Fruit fly (Drosophila melanogaster) whole organism, embryonic: ENCODE results near the gene CG12078.
A peak's percentile ranks its signal among the peaks of the same experiment; 100 is the strongest.

ENCODE experiments used
- B-H2 ChIP-seq: fragments of 200-800 bp; sonication (Bioruptor generic); optimal IDR thresholded peaks from 2 replicates; lab custom pipeline; 2018; ENCODE audit warnings: missing biosample characterization, mild to moderate bottlenecking, missing genetic modification characterization
- Bgb ChIP-seq: fragments of 200-800 bp; sonication (Bioruptor generic); IDR thresholded peaks from 2 replicates; pipeline ENCODE4 v1.3.6; 2022; ENCODE audit warnings: missing biosample characterization, missing genetic modification characterization; ENCODE audit not compliant: partially characterized antibody
- Blimp-1 ChIP-seq: fragments of 200-800 bp; sonication (Bioruptor generic); optimal IDR thresholded peaks from 3 replicates; lab custom pipeline; 2018; ENCODE audit warnings: missing biosample characterization, missing genetic modification characterization, mild to moderate bottlenecking, moderate library complexity, missing genetic modification reagents
- CG12219 ChIP-seq: fragments of 200-800 bp; sonication (Bioruptor generic); optimal IDR thresholded peaks from 3 replicates; lab custom pipeline; 2018; ENCODE audit warnings: missing biosample characterization, mild to moderate bottlenecking, missing genetic modification characterization
- CG12236 ChIP-seq: fragments of 200-800 bp; sonication (Bioruptor generic); optimal IDR thresholded peaks from 2 replicates; lab custom pipeline; 2016; ENCODE audit warnings: missing biosample characterization, missing genetic modification characterization
- CG13287 ChIP-seq: fragments of 200-800 bp; sonication (Bioruptor generic); IDR thresholded peaks from 2 replicates; pipeline ENCODE4 v1.3.6; 2022; ENCODE audit warnings: missing biosample characterization, missing genetic modification characterization; ENCODE audit not compliant: partially characterized antibody
- CG14050 ChIP-seq: fragments of 200-800 bp; sonication (Bioruptor generic); IDR thresholded peaks from 3 replicates; pipeline ENCODE4 v1.3.6; 2022; ENCODE audit warnings: missing biosample characterization, missing genetic modification characterization
- CG17186 ChIP-seq: fragments of 200-800 bp; sonication (Bioruptor generic); optimal IDR thresholded peaks from 3 replicates; lab custom pipeline; 2017; ENCODE audit warnings: missing biosample characterization, missing genetic modification reagents, missing genetic modification characterization
- CG18764 ChIP-seq: fragments of 200-800 bp; sonication (Bioruptor generic); optimal IDR thresholded peaks from 3 replicates; lab custom pipeline; 2016; ENCODE audit warnings: missing biosample characterization, missing genetic modification characterization
- CG2116 ChIP-seq: fragments of 200-800 bp; sonication (Bioruptor generic); optimal IDR thresholded peaks from 3 replicates; lab custom pipeline; 2018; ENCODE audit warnings: missing biosample characterization, mild to moderate bottlenecking, missing genetic modification characterization
- CG2678 ChIP-seq: fragments of 200-800 bp; sonication (Bioruptor generic); optimal IDR thresholded peaks from 3 replicates; lab custom pipeline; 2019; ENCODE audit warnings: missing biosample characterization, mild to moderate bottlenecking, missing genetic modification characterization, moderate library complexity
- CG3847 ChIP-seq: fragments of 200-800 bp; sonication (Bioruptor generic); IDR thresholded peaks from 2 replicates; pipeline ENCODE4 v1.3.6; 2022; ENCODE audit warnings: missing biosample characterization, missing genetic modification characterization
- CG7271 ChIP-seq: fragments of 200-800 bp; sonication (Bioruptor generic); optimal IDR thresholded peaks from 2 replicates; lab custom pipeline; 2018; ENCODE audit warnings: missing biosample characterization, mild to moderate bottlenecking, missing genetic modification characterization, moderate library complexity
- CHES-1-like ChIP-seq: fragments of 200-800 bp; sonication (Bioruptor generic); optimal IDR thresholded peaks from 2 replicates; lab custom pipeline; 2016; ENCODE audit warnings: missing biosample characterization, missing genetic modification characterization
- D ChIP-seq, 2 experiments: fragments of 200-800 bp in 1 of 2; fragments of >200 bp in 1 of 2; sonication (Bioruptor generic) in 1 of 2; optimal IDR thresholded peaks; 2 replicates in 1 of 2; 3 replicates in 1 of 2; lab custom pipeline; 2017; ENCODE audit warnings: mild to moderate bottlenecking in 1 of 2, missing biosample characterization in 1 of 2, missing genetic modification characterization in 1 of 2, missing genetic modification reagents in 1 of 2
- E2f2 ChIP-seq: fragments of 200-800 bp; sonication (Bioruptor generic); IDR thresholded peaks from 2 replicates; pipeline ENCODE4 v1.3.6; 2022; ENCODE audit warnings: missing biosample characterization, missing genetic modification characterization
- HmgD ChIP-seq: fragments of 200-800 bp; sonication (Bioruptor generic); optimal IDR thresholded peaks from 3 replicates; lab custom pipeline; 2016; ENCODE audit warnings: missing biosample characterization, missing genetic modification characterization
- Hr39 ChIP-seq: fragments of >200 bp; optimal IDR thresholded peaks from 2 replicates; lab custom pipeline; 2017
- Lhr ChIP-seq: fragments of 200-800 bp; sonication (Bioruptor generic); optimal IDR thresholded peaks from 3 replicates; lab custom pipeline; 2017; ENCODE audit warnings: mild to moderate bottlenecking, missing biosample characterization, missing genetic modification reagents, missing genetic modification characterization
- MBD-R2 ChIP-seq: fragments of 200-800 bp; sonication (Bioruptor generic); IDR thresholded peaks from 2 replicates; pipeline ENCODE4 v1.3.6; 2022; ENCODE audit warnings: missing biosample characterization, missing genetic modification characterization
- Med ChIP-seq: fragments of 200-800 bp; sonication (Bioruptor generic); peaks from one replicate; lab custom pipeline; 2016; ENCODE audit warnings: missing biosample characterization, missing genetic modification characterization, mild to moderate bottlenecking, inconsistent platforms, moderate library complexity
- Mrtf ChIP-seq: fragments of 200-800 bp; sonication (Bioruptor generic); IDR thresholded peaks from 3 replicates; pipeline ENCODE4 v1.3.6; 2022; ENCODE audit warnings: missing biosample characterization, missing genetic modification characterization
- NC2β ChIP-seq: fragments of 200-800 bp; sonication (Bioruptor generic); optimal IDR thresholded peaks from 2 replicates; lab custom pipeline; 2016; ENCODE audit warnings: missing biosample characterization, missing genetic modification characterization
- Optix ChIP-seq: fragments of 200-800 bp; sonication (Bioruptor generic); IDR thresholded peaks from 3 replicates; pipeline ENCODE4 v1.3.6; 2022; ENCODE audit warnings: missing biosample characterization, missing genetic modification characterization
- Sin3A ChIP-seq: fragments of >200 bp; optimal IDR thresholded peaks from 2 replicates; lab custom pipeline; 2018
- Sry-δ ChIP-seq: fragments of 200-800 bp; sonication (Bioruptor generic); optimal IDR thresholded peaks from 2 replicates; lab custom pipeline; 2016; ENCODE audit warnings: missing biosample characterization, missing genetic modification characterization
- YL-1 ChIP-seq: fragments of 200-800 bp; sonication (Bioruptor generic); optimal IDR thresholded peaks from 3 replicates; lab custom pipeline; 2017; ENCODE audit warnings: missing biosample characterization, mild to moderate bottlenecking, missing genetic modification characterization
- bab2 ChIP-seq: fragments of 200-800 bp; sonication (Bioruptor generic); optimal IDR thresholded peaks from 2 replicates; lab custom pipeline; 2016; ENCODE audit warnings: missing biosample characterization, missing genetic modification characterization
- bowl ChIP-seq: fragments of 200-800 bp; sonication (Bioruptor generic); IDR thresholded peaks from 2 replicates; pipeline ENCODE4 v1.3.6; 2022; ENCODE audit warnings: missing biosample characterization, missing genetic modification characterization
- disco-r ChIP-seq: fragments of 200-800 bp; sonication (Bioruptor generic); optimal IDR thresholded peaks from 2 replicates; lab custom pipeline; 2016; ENCODE audit warnings: missing biosample characterization, missing genetic modification characterization
- dm ChIP-seq: fragments of 200-800 bp; sonication (Bioruptor generic); optimal IDR thresholded peaks from 3 replicates; lab custom pipeline; 2016; ENCODE audit warnings: missing biosample characterization, missing genetic modification characterization
- ewg ChIP-seq: fragments of 200-800 bp; sonication (Bioruptor generic); optimal IDR thresholded peaks from 3 replicates; lab custom pipeline; 2017; ENCODE audit warnings: mild to moderate bottlenecking, missing biosample characterization, missing genetic modification reagents, missing genetic modification characterization
- hkb ChIP-seq, 2 experiments: fragments of 200-800 bp in 1 of 2; fragments of >200 bp in 1 of 2; sonication (Bioruptor generic) in 1 of 2; IDR thresholded peaks in 1 of 2; optimal IDR thresholded peaks in 1 of 2; 2 replicates each; pipeline versions ENCODE4 v1.3.6 to Lab custom; 2017 to 2022; ENCODE audit warnings: missing biosample characterization in 1 of 2, missing genetic modification characterization in 1 of 2
- knrl ChIP-seq: fragments of 200-800 bp; sonication (Bioruptor generic); IDR thresholded peaks from 3 replicates; pipeline ENCODE4 v1.3.6; 2022; ENCODE audit warnings: missing biosample characterization, missing genetic modification characterization; ENCODE audit not compliant: partially characterized antibody
- maf-S ChIP-seq: fragments of 200-800 bp; sonication (Bioruptor generic); optimal IDR thresholded peaks from 2 replicates; lab custom pipeline; 2016; ENCODE audit warnings: missing biosample characterization, missing genetic modification characterization
- nau ChIP-seq: fragments of 200-800 bp; sonication (Bioruptor generic); optimal IDR thresholded peaks from 3 replicates; lab custom pipeline; 2017; ENCODE audit warnings: missing biosample characterization, mild to moderate bottlenecking, missing genetic modification characterization, missing genetic modification reagents
- pzg ChIP-seq: fragments of 200-800 bp; sonication (Bioruptor generic); optimal IDR thresholded peaks from 3 replicates; lab custom pipeline; 2018; ENCODE audit warnings: missing biosample characterization, mild to moderate bottlenecking, missing genetic modification characterization, moderate library complexity
- row ChIP-seq: fragments of 200-800 bp; sonication (Bioruptor generic); IDR thresholded peaks from 3 replicates; pipeline ENCODE4 v1.3.6; 2022; ENCODE audit warnings: missing biosample characterization, missing genetic modification characterization
- sima ChIP-seq: fragments of 200-800 bp; sonication (Bioruptor generic); optimal IDR thresholded peaks from 2 replicates; lab custom pipeline; 2016; ENCODE audit warnings: missing biosample characterization, missing genetic modification characterization
- stwl ChIP-seq: fragments of 200-800 bp; sonication (Bioruptor generic); optimal IDR thresholded peaks from 3 replicates; lab custom pipeline; 2018; ENCODE audit warnings: missing biosample characterization, mild to moderate bottlenecking, missing genetic modification characterization, moderate library complexity
- trem ChIP-seq: fragments of 200-800 bp; optimal IDR thresholded peaks from 3 replicates; lab custom pipeline; 2019; ENCODE audit warnings: missing biosample characterization, mild to moderate bottlenecking, missing genetic modification characterization, moderate library complexity

CG12078 gene

DNA sequence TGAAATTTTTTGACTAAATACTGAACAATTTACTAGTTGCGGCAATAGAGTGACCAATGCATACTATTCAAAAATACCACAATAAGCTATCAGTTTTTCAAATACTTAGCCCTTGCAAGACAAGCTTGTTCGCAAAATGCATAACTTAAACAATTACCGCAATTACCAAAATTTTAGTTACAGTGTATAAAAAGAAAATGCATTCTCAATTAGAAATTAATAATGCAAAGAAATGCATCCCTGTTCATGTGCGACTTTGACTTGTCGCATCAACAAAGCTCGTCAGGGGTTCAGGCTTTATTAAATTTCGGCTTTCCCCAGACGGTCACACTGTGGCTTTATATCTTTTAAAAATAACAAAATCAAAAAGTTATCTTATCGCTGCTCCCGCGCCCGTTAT, 25.2 kb downstream of the CG12078 start, which contains the start of the genes hob and nSMase (continued):
- peak; percentile 44 for TF ChIP-seq row (GFP tag; lab: Robert Waterston, UW)
- no peak for TF ChIP-seq CG2678
- TF ChIP-seq D (optimal IDR thresholded peaks at IDR 0.05; lab: Kevin White, UChicago): no peak
- no peak for TF ChIP-seq D (GFP tag; optimal IDR thresholded peaks at IDR 0.05; lab: Kevin White, UChicago)
- TF ChIP-seq Sry-δ (GFP tag; lab: Kevin White, UChicago): peak; percentile 45
- no peak for TF ChIP-seq stwl (tag; lab: Kevin White, UChicago)
- peak; percentile 54 for TF ChIP-seq Sin3A (lab: Kevin White, UChicago)
- TF ChIP-seq sima (GFP tag; lab: Kevin White, UChicago): no peak
- no peak for TF ChIP-seq bowl (GFP tag; lab: Robert Waterston, UW)
- TF ChIP-seq Bgb (GFP tag; lab: Robert Waterston, UW): no peak
- TF ChIP-seq CG7271 (tag; lab: Kevin White, UChicago): no peak
- peak; percentile 66 for TF ChIP-seq CHES-1-like
- TF ChIP-seq hkb (optimal IDR thresholded peaks at IDR 0.05; lab: Kevin White, UChicago): no peak
- TF ChIP-seq hkb (GFP tag; IDR thresholded peaks at IDR 0.05; lab: Robert Waterston, UW): no peak
- peak; percentile 71 for TF ChIP-seq YL-1 (GFP tag; lab: Kevin White, UChicago)
- peak; percentile 11 for TF ChIP-seq NC2β (GFP tag; lab: Kevin White, UChicago)
- TF ChIP-seq CG3847 (GFP tag; lab: Robert Waterston, UW): peak; percentile 31; the same call in 1 of the 2 replicates
- TF ChIP-seq knrl (GFP tag; lab: Robert Waterston, UW): peak; percentile 37; the same call in 1 of the 3 replicates
- TF ChIP-seq B-H2: no peak
- no peak for TF ChIP-seq Mrtf (GFP tag; lab: Robert Waterston, UW)
- TF ChIP-seq nau (GFP tag; lab: Kevin White, UChicago): no peak
- TF ChIP-seq CG12219 (GFP tag; lab: Kevin White, UChicago): no peak
- no peak for TF ChIP-seq HmgD (GFP tag; lab: Kevin White, UChicago)
- peak; percentile 23 for TF ChIP-seq Blimp-1 (GFP tag; lab: Kevin White, UChicago)
- TF ChIP-seq CG18764 (GFP tag; lab: Kevin White, UChicago): no peak
- peak; percentile 97 for TF ChIP-seq CG2116
- TF ChIP-seq ewg (GFP tag; lab: Kevin White, UChicago): no peak
- no peak for TF ChIP-seq CG14050
- peak; percentile 84 for TF ChIP-seq pzg (GFP tag; lab: Kevin White, UChicago)
- TF ChIP-seq E2f2: peak; percentile 61; the same call in 1 of the 2 replicates
- TF ChIP-seq CG17186 (GFP tag; lab: Kevin White, UChicago): peak; percentile 58
- peak; percentile 69 for TF ChIP-seq MBD-R2 (GFP tag; lab: Robert Waterston, UW)
- TF ChIP-seq dm (GFP tag; lab: Kevin White, UChicago): peak; percentile 38
- TF ChIP-seq CG12236 (GFP tag; lab: Kevin White, UChicago): no peak
- no peak for TF ChIP-seq bab2 (GFP tag; lab: Kevin White, UChicago)
- TF ChIP-seq trem (tag; lab: Kevin White, UChicago): peak; percentile 70
- peak; percentile 76 for TF ChIP-seq Med (GFP tag; lab: Kevin White, UChicago)
- peak; percentile 29; the same call in 1 of the 2 replicates for TF ChIP-seq CG13287 (GFP tag; lab: Robert Waterston, UW)
- no peak for TF ChIP-seq disco-r (GFP tag; lab: Kevin White, UChicago)
- no peak for TF ChIP-seq Optix
- TF ChIP-seq Lhr (GFP tag; lab: Kevin White, UChicago): peak; percentile 52
- TF ChIP-seq maf-S (GFP tag; lab: Kevin White, UChicago): no peak
- no peak for TF ChIP-seq Hr39 (lab: Kevin White, UChicago)
